Worm (Caenorhabditis elegans) whole organism, L3 larva: ENCODE data around the gene srg-48.

Experiments used
- ceh-16 ChIP-seq: sonication (generic microtip); optimal IDR thresholded peaks from 2 replicates; lab custom pipeline; 2017; ENCODE audit warnings: missing biosample characterization, missing genetic modification characterization
- egl-27 ChIP-seq: sonication (generic microtip); optimal IDR thresholded peaks from 4 replicates; lab custom pipeline; 2017; ENCODE audit warnings: missing biosample characterization, missing genetic modification reagents, missing genetic modification characterization
- eor-1 ChIP-seq, 2 experiments: fragments of 150-350 bp; optimal IDR thresholded peaks; 2 replicates each; lab custom pipeline; 2014 to 2018; ENCODE audit warnings: missing biosample characterization in 2 of 2, missing genetic modification characterization in 2 of 2
- jun-1 ChIP-seq: fragments of 150-350 bp; optimal IDR thresholded peaks from 2 replicates; lab custom pipeline; 2014; ENCODE audit warnings: missing biosample characterization, missing genetic modification reagents, missing genetic modification characterization
- lin-39 ChIP-seq: fragments of 150-350 bp; optimal IDR thresholded peaks from 2 replicates; lab custom pipeline; 2018; ENCODE audit warnings: missing biosample characterization, missing genetic modification reagents, missing genetic modification characterization
- nhr-43 ChIP-seq: sonication (generic microtip); optimal IDR thresholded peaks from 2 replicates; lab custom pipeline; 2016; ENCODE audit warnings: mild to moderate bottlenecking, missing genetic modification characterization, missing compliant biosample characterization; ENCODE audit not compliant: poor library complexity, severe bottlenecking
- nhr-77 ChIP-seq: fragments of 150-350 bp; optimal IDR thresholded peaks from 2 replicates; lab custom pipeline; 2014; ENCODE audit warnings: missing biosample characterization, missing genetic modification characterization
- pha-4 ChIP-seq: fragments of 150-350 bp; optimal IDR thresholded peaks from 2 replicates; lab custom pipeline; 2014; ENCODE audit warnings: missing biosample characterization, missing genetic modification reagents, missing genetic modification characterization
- pqm-1 ChIP-seq: fragments of 150-350 bp; optimal IDR thresholded peaks from 2 replicates; lab custom pipeline; 2017; ENCODE audit warnings: missing biosample characterization, missing genetic modification characterization, inconsistent platforms
- tbx-2 ChIP-seq: sonication (generic microtip); optimal IDR thresholded peaks from 2 replicates; lab custom pipeline; 2016; ENCODE audit warnings: mild to moderate bottlenecking, missing genetic modification characterization, missing compliant biosample characterization
- ztf-11 ChIP-seq: fragments of 150-350 bp; optimal IDR thresholded peaks from 2 replicates; lab custom pipeline; 2014; ENCODE audit warnings: missing biosample characterization, missing genetic modification characterization

- TF ChIP-seq nhr-77, result no peak
- TF ChIP-seq jun-1, result no peak
- TF ChIP-seq ztf-11 (tag; lab: Kevin White, UChicago), result no peak
- TF ChIP-seq egl-27 (tag; lab: Kevin White, UChicago), result no peak
- no peak for TF ChIP-seq pha-4 (tag; lab: Kevin White, UChicago)
- no peak for TF ChIP-seq ceh-16 (tag; lab: Kevin White, UChicago)
- peak; percentile 0 for TF ChIP-seq lin-39 (tag; lab: Kevin White, UChicago)
- TF ChIP-seq nhr-43 (tag; lab: Kevin White, UChicago), result no peak
- no peak for TF ChIP-seq pqm-1 (tag; lab: Kevin White, UChicago)
- no peak for TF ChIP-seq eor-1 (tag; optimal IDR thresholded peaks at IDR 0.05; lab: Kevin White, UChicago)
- no peak for TF ChIP-seq tbx-2 (tag; lab: Kevin White, UChicago)
Measured at ce11 chrIV:7096097-7096496, 23.9 kb downstream of the srg-48 start.
